Fruit fly (Drosophila melanogaster) whole organism, embryonic: ENCODE data around the gene Plc21C.

Experiments
- B-H1 ChIP-seq: fragments of 200-800 bp; sonication (Bioruptor generic); IDR thresholded peaks from 3 replicates; pipeline ENCODE4 v1.3.6; 2022; ENCODE audit warnings: missing biosample characterization, missing genetic modification characterization
- B-H2 ChIP-seq: fragments of 200-800 bp; sonication (Bioruptor generic); optimal IDR thresholded peaks from 2 replicates; lab custom pipeline; 2018; ENCODE audit warnings: missing biosample characterization, mild to moderate bottlenecking, missing genetic modification characterization
- Bteb2 ChIP-seq: fragments of 200-800 bp; sonication (Bioruptor generic); optimal IDR thresholded peaks from 2 replicates; lab custom pipeline; 2016; ENCODE audit warnings: missing biosample characterization, missing genetic modification characterization
- CG10274 ChIP-seq: fragments of 200-800 bp; sonication (Bioruptor generic); optimal IDR thresholded peaks from 3 replicates; lab custom pipeline; 2017; ENCODE audit warnings: missing biosample characterization, mild to moderate bottlenecking, missing genetic modification characterization
- CG10321 ChIP-seq: fragments of 200-800 bp; sonication (Bioruptor generic); IDR thresholded peaks from 2 replicates; pipeline ENCODE4 v1.3.6; 2022; ENCODE audit warnings: missing biosample characterization, missing genetic modification characterization
- CG10462 ChIP-seq: fragments of 200-800 bp; sonication (Bioruptor generic); optimal IDR thresholded peaks from 2 replicates; lab custom pipeline; 2016; ENCODE audit warnings: missing biosample characterization, missing genetic modification characterization
- CG12236 ChIP-seq: fragments of 200-800 bp; sonication (Bioruptor generic); optimal IDR thresholded peaks from 2 replicates; lab custom pipeline; 2016; ENCODE audit warnings: missing biosample characterization, missing genetic modification characterization
- CG15073 ChIP-seq: fragments of 200-800 bp; sonication (Bioruptor generic); optimal IDR thresholded peaks from 2 replicates; lab custom pipeline; 2016; ENCODE audit warnings: missing biosample characterization, missing genetic modification characterization
- CG15601 ChIP-seq: fragments of 200-800 bp; sonication (Bioruptor generic); optimal IDR thresholded peaks from 3 replicates; lab custom pipeline; 2019; ENCODE audit warnings: missing biosample characterization, mild to moderate bottlenecking, missing genetic modification characterization, moderate library complexity
- CG2202 ChIP-seq: fragments of 200-800 bp; sonication (Bioruptor generic); optimal IDR thresholded peaks from 2 replicates; lab custom pipeline; 2018; ENCODE audit warnings: missing biosample characterization, mild to moderate bottlenecking, missing genetic modification characterization
- CG30020 ChIP-seq: fragments of 200-800 bp; optimal IDR thresholded peaks from 2 replicates; lab custom pipeline; 2019; ENCODE audit warnings: missing biosample characterization, mild to moderate bottlenecking, missing genetic modification characterization, moderate library complexity
- CG31441 ChIP-seq: fragments of 200-800 bp; sonication (Bioruptor generic); IDR thresholded peaks from 2 replicates; pipeline ENCODE4 v1.3.6; 2022; ENCODE audit warnings: missing biosample characterization, missing genetic modification characterization
- CG3281 ChIP-seq: fragments of 200-800 bp; sonication (Bioruptor generic); optimal IDR thresholded peaks from 3 replicates; lab custom pipeline; 2017; ENCODE audit warnings: missing biosample characterization, mild to moderate bottlenecking, missing genetic modification characterization
- CG33557 ChIP-seq: fragments of 200-800 bp; sonication (Bioruptor generic); optimal IDR thresholded peaks from 2 replicates; lab custom pipeline; 2019; ENCODE audit warnings: missing biosample characterization, mild to moderate bottlenecking, missing genetic modification characterization, moderate library complexity
- CG3995 ChIP-seq: fragments of 200-800 bp; sonication (Bioruptor generic); optimal IDR thresholded peaks from 3 replicates; lab custom pipeline; 2016; ENCODE audit warnings: missing biosample characterization, missing genetic modification characterization
- CG4424 ChIP-seq: fragments of 200-800 bp; sonication (Bioruptor generic); optimal IDR thresholded peaks from 3 replicates; lab custom pipeline; 2016; ENCODE audit warnings: missing biosample characterization, missing genetic modification characterization
- CG4707 ChIP-seq: fragments of 200-800 bp; sonication (Bioruptor generic); optimal IDR thresholded peaks from 2 replicates; lab custom pipeline; 2018; ENCODE audit warnings: missing biosample characterization, mild to moderate bottlenecking, missing genetic modification characterization, moderate library complexity
- CG4820 ChIP-seq: fragments of 200-800 bp; sonication (Bioruptor generic); optimal IDR thresholded peaks from 3 replicates; lab custom pipeline; 2016; ENCODE audit warnings: missing biosample characterization, missing genetic modification characterization
- CG6765 ChIP-seq: fragments of 200-800 bp; sonication (Bioruptor generic); optimal IDR thresholded peaks from 3 replicates; lab custom pipeline; 2017; ENCODE audit warnings: missing biosample characterization, mild to moderate bottlenecking, missing genetic modification characterization
- CG7928 ChIP-seq: fragments of 200-800 bp; sonication (Bioruptor generic); optimal IDR thresholded peaks from 2 replicates; lab custom pipeline; 2017; ENCODE audit warnings: missing biosample characterization, mild to moderate bottlenecking, missing genetic modification characterization
- CG8924 ChIP-seq: fragments of 200-800 bp; optimal IDR thresholded peaks from 3 replicates; lab custom pipeline; 2019; ENCODE audit warnings: missing biosample characterization, mild to moderate bottlenecking, missing genetic modification characterization, moderate library complexity
- CG9215 ChIP-seq: fragments of 200-800 bp; sonication (Bioruptor generic); IDR thresholded peaks from 2 replicates; pipeline ENCODE4 v1.3.6; 2022; ENCODE audit warnings: missing biosample characterization, missing genetic modification characterization
- Fer1 ChIP-seq: fragments of 200-800 bp; sonication (Bioruptor generic); optimal IDR thresholded peaks from 2 replicates; lab custom pipeline; 2017; ENCODE audit warnings: missing biosample characterization, mild to moderate bottlenecking, missing genetic modification characterization
- Hand ChIP-seq: fragments of 200-800 bp; sonication (Bioruptor generic); optimal IDR thresholded peaks from 2 replicates; lab custom pipeline; 2017; ENCODE audit warnings: mild to moderate bottlenecking, missing biosample characterization, missing genetic modification reagents, missing genetic modification characterization
- Hr39 ChIP-seq: fragments of >200 bp; optimal IDR thresholded peaks from 2 replicates; lab custom pipeline; 2017
- Myb ChIP-seq: fragments of 200-800 bp; sonication (Bioruptor generic); optimal IDR thresholded peaks from 2 replicates; lab custom pipeline; 2016; ENCODE audit warnings: missing biosample characterization, missing genetic modification characterization
- NfI ChIP-seq: fragments of 200-800 bp; sonication (Bioruptor generic); optimal IDR thresholded peaks from 3 replicates; lab custom pipeline; 2018; ENCODE audit warnings: missing biosample characterization, mild to moderate bottlenecking, missing genetic modification characterization, moderate library complexity
- Scr ChIP-seq: fragments of 200-800 bp; sonication (Bioruptor generic); IDR thresholded peaks from 2 replicates; pipeline ENCODE4 v1.3.6; 2022; ENCODE audit warnings: missing biosample characterization, missing genetic modification characterization; ENCODE audit not compliant: partially characterized antibody
- bab2 ChIP-seq: fragments of 200-800 bp; sonication (Bioruptor generic); optimal IDR thresholded peaks from 2 replicates; lab custom pipeline; 2016; ENCODE audit warnings: missing biosample characterization, missing genetic modification characterization
- bcd ChIP-seq: fragments of 200-800 bp; sonication (Bioruptor generic); optimal IDR thresholded peaks from 2 replicates; lab custom pipeline; 2017; ENCODE audit warnings: missing biosample characterization, mild to moderate bottlenecking, missing genetic modification characterization
- br ChIP-seq: fragments of >200 bp; optimal IDR thresholded peaks from 2 replicates; lab custom pipeline; 2017
- caup ChIP-seq: fragments of 200-800 bp; sonication (Bioruptor generic); optimal IDR thresholded peaks from 3 replicates; lab custom pipeline; 2017; ENCODE audit warnings: missing biosample characterization, mild to moderate bottlenecking, missing genetic modification characterization, moderate library complexity; ENCODE audit not compliant: severe bottlenecking
- chinmo ChIP-seq: fragments of 200-800 bp; sonication (Bioruptor generic); IDR thresholded peaks from 4 replicates; pipeline ENCODE4 v1.3.6; 2022; ENCODE audit warnings: missing biosample characterization, missing genetic modification characterization; ENCODE audit not compliant: partially characterized antibody
- chn ChIP-seq: fragments of 200-800 bp; sonication (Bioruptor generic); optimal IDR thresholded peaks from 2 replicates; lab custom pipeline; 2016; ENCODE audit warnings: missing biosample characterization, missing genetic modification characterization
- esg ChIP-seq: fragments of 200-800 bp; sonication (Bioruptor generic); conservative IDR thresholded peaks from 2 replicates; pipeline ENCODE4 v1.3.6; 2022; ENCODE audit warnings: missing biosample characterization, missing genetic modification characterization
- eve ChIP-seq, 2 experiments: fragments of >200 bp; optimal IDR thresholded peaks; 2 replicates each; lab custom pipeline; 2017; ENCODE audit warnings: missing biosample characterization in 2 of 2, missing genetic modification characterization in 2 of 2
- exex ChIP-seq: fragments of 200-800 bp; sonication (Bioruptor generic); optimal IDR thresholded peaks from 4 replicates; lab custom pipeline; 2018; ENCODE audit warnings: missing biosample characterization, mild to moderate bottlenecking, missing genetic modification characterization, moderate library complexity
- gce ChIP-seq: fragments of 200-800 bp; sonication (Bioruptor generic); IDR thresholded peaks from 3 replicates; pipeline ENCODE4 v1.3.6; 2022; ENCODE audit warnings: missing biosample characterization, missing genetic modification characterization
- gcm ChIP-seq: fragments of 200-800 bp; sonication (Bioruptor generic); optimal IDR thresholded peaks from 2 replicates; lab custom pipeline; 2019; ENCODE audit warnings: missing biosample characterization, mild to moderate bottlenecking, missing genetic modification characterization, moderate library complexity
- gcm2 ChIP-seq: fragments of 200-800 bp; sonication (Bioruptor generic); optimal IDR thresholded peaks from 2 replicates; lab custom pipeline; 2016; ENCODE audit warnings: missing biosample characterization, missing genetic modification characterization
- grau ChIP-seq: fragments of 200-800 bp; optimal IDR thresholded peaks from 3 replicates; lab custom pipeline; 2019; ENCODE audit warnings: missing biosample characterization, mild to moderate bottlenecking, missing genetic modification characterization, moderate library complexity
- ham ChIP-seq: fragments of 200-800 bp; sonication (Bioruptor generic); IDR thresholded peaks from 2 replicates; pipeline ENCODE4 v1.3.6; 2022; ENCODE audit warnings: missing biosample characterization, missing genetic modification characterization
- ken ChIP-seq: fragments of 200-800 bp; sonication (Bioruptor generic); IDR thresholded peaks from 3 replicates; pipeline ENCODE4 v1.3.6; 2022; ENCODE audit warnings: missing biosample characterization, missing genetic modification characterization
- maf-S ChIP-seq: fragments of 200-800 bp; sonication (Bioruptor generic); optimal IDR thresholded peaks from 2 replicates; lab custom pipeline; 2016; ENCODE audit warnings: missing biosample characterization, missing genetic modification characterization
- nerfin-2 ChIP-seq: fragments of 200-800 bp; sonication (Bioruptor generic); IDR thresholded peaks from 2 replicates; pipeline ENCODE4 v1.3.6; 2022; ENCODE audit warnings: missing biosample characterization, missing genetic modification characterization; ENCODE audit not compliant: partially characterized antibody
- row ChIP-seq: fragments of 200-800 bp; sonication (Bioruptor generic); IDR thresholded peaks from 3 replicates; pipeline ENCODE4 v1.3.6; 2022; ENCODE audit warnings: missing biosample characterization, missing genetic modification characterization
- sd ChIP-seq: fragments of 200-800 bp; sonication (Bioruptor generic); optimal IDR thresholded peaks from 3 replicates; lab custom pipeline; 2018; ENCODE audit warnings: missing biosample characterization, mild to moderate bottlenecking, missing genetic modification characterization, moderate library complexity
- trem ChIP-seq: fragments of 200-800 bp; optimal IDR thresholded peaks from 3 replicates; lab custom pipeline; 2019; ENCODE audit warnings: missing biosample characterization, mild to moderate bottlenecking, missing genetic modification characterization, moderate library complexity
- twi ChIP-seq: fragments of 200-800 bp; optimal IDR thresholded peaks from 2 replicates; lab custom pipeline; 2019; ENCODE audit warnings: missing biosample characterization, mild to moderate bottlenecking, missing genetic modification characterization, moderate library complexity
- vnd ChIP-seq: fragments of 200-800 bp; sonication (Bioruptor generic); IDR thresholded peaks from 3 replicates; pipeline ENCODE4 v1.3.6; 2022; ENCODE audit warnings: missing biosample characterization, missing genetic modification characterization; ENCODE audit not compliant: partially characterized antibody
- zfh1 ChIP-seq: fragments of 200-800 bp; sonication (Bioruptor generic); IDR thresholded peaks from 3 replicates; pipeline ENCODE4 v1.3.6; 2022; ENCODE audit warnings: missing biosample characterization, missing genetic modification characterization

Plc21C gene

dm6 chr2L:285596-286023 lies 20.1 kb upstream of the Plc21C start (continued):
- no peak for TF ChIP-seq eve (GFP tag; optimal IDR thresholded peaks at IDR 0.05; lab: Kevin White, UChicago)
- TF ChIP-seq maf-S, result peak; percentile 33
- peak; percentile 25 for TF ChIP-seq sd (tag; lab: Kevin White, UChicago)
- TF ChIP-seq trem (tag; lab: Kevin White, UChicago), result peak; percentile 65
- no peak for TF ChIP-seq gce (GFP tag; lab: Robert Waterston, UW)
- peak; percentile 3 for TF ChIP-seq CG4820 (GFP tag; lab: Kevin White, UChicago)
- peak; percentile 50 for TF ChIP-seq Myb (GFP tag; lab: Kevin White, UChicago)
- no peak for TF ChIP-seq CG4424 (GFP tag; lab: Kevin White, UChicago)
- peak; percentile 54 for TF ChIP-seq NfI (GFP tag; lab: Kevin White, UChicago)
- peak; percentile 48 for TF ChIP-seq CG4707 (GFP tag; lab: Kevin White, UChicago)
- TF ChIP-seq gcm2 (GFP tag; lab: Kevin White, UChicago), result peak; percentile 20
- no peak for TF ChIP-seq CG33557 (GFP tag; lab: Kevin White, UChicago)
- TF ChIP-seq CG31441 (GFP tag; lab: Robert Waterston, UW), result no peak; the same call in 1 of the 2 replicates
- TF ChIP-seq CG7928 (GFP tag; lab: Kevin White, UChicago), result no peak
- TF ChIP-seq caup (GFP tag; lab: Kevin White, UChicago), result peak; percentile 71
- TF ChIP-seq exex, result no peak
- TF ChIP-seq CG8924 (tag; lab: Kevin White, UChicago), result peak; percentile 63
- peak; percentile 55 for TF ChIP-seq CG30020 (tag; lab: Kevin White, UChicago)
- no peak for TF ChIP-seq CG12236
- TF ChIP-seq row (GFP tag; lab: Robert Waterston, UW), result peak; percentile 73
- peak; percentile 26 for TF ChIP-seq B-H2 (GFP tag; lab: Kevin White, UChicago)
- no peak for TF ChIP-seq CG2202
- peak; percentile 36 for TF ChIP-seq bab2 (GFP tag; lab: Kevin White, UChicago)
- no peak for TF ChIP-seq br (lab: Kevin White, UChicago)
- peak; percentile 5 for TF ChIP-seq bcd (GFP tag; lab: Kevin White, UChicago)
- no peak for TF ChIP-seq vnd (GFP tag; lab: Robert Waterston, UW)
- no peak for TF ChIP-seq Hr39 (lab: Kevin White, UChicago)
- TF ChIP-seq Fer1 (GFP tag; lab: Kevin White, UChicago), result peak; percentile 69
- no peak for TF ChIP-seq CG10321
- TF ChIP-seq CG6765, result no peak
- TF ChIP-seq gcm, result peak; percentile 56
- no peak for TF ChIP-seq ham (GFP tag; lab: Robert Waterston, UW)
- TF ChIP-seq CG10462 (GFP tag; lab: Kevin White, UChicago), result no peak
- peak; percentile 20; the same call in 1 of the 2 replicates for TF ChIP-seq Scr (GFP tag; lab: Robert Waterston, UW)
- no peak for TF ChIP-seq twi (tag; lab: Kevin White, UChicago)
- TF ChIP-seq CG3281 (GFP tag; lab: Kevin White, UChicago), result peak; percentile 65
- TF ChIP-seq Bteb2, result peak; percentile 48
- TF ChIP-seq CG15601 (tag; lab: Kevin White, UChicago), result peak; percentile 46
- no peak for TF ChIP-seq B-H1 (GFP tag; lab: Robert Waterston, UW)
- 0 out of 3 replicates have a peak, but pooled peaks have one; percentile 29 for TF ChIP-seq ken (GFP tag; lab: Robert Waterston, UW)
- TF ChIP-seq grau (tag; lab: Kevin White, UChicago), result peak; percentile 68
- no peak for TF ChIP-seq CG10274
- no peak for TF ChIP-seq nerfin-2 (GFP tag; lab: Robert Waterston, UW)
- TF ChIP-seq CG15073 (GFP tag; lab: Kevin White, UChicago), result no peak
- TF ChIP-seq zfh1 (GFP tag; lab: Robert Waterston, UW), result peak; percentile 60; the same call in 2 of the 3 replicates
- TF ChIP-seq esg (GFP tag; lab: Robert Waterston, UW), result no peak
- TF ChIP-seq chinmo (GFP tag; lab: Robert Waterston, UW), result peak; percentile 5; the same call in 1 of the 4 replicates
- peak; percentile 81 for TF ChIP-seq chn (GFP tag; lab: Kevin White, UChicago)
- no peak for TF ChIP-seq CG9215 (GFP tag; lab: Robert Waterston, UW)
- TF ChIP-seq Hand (GFP tag; lab: Kevin White, UChicago), result peak; percentile 27
- TF ChIP-seq CG3995 (GFP tag; lab: Kevin White, UChicago), result no peak
